Worm (Caenorhabditis elegans): Measurements from ENCODE around the gene crp-1.

- no peak for TF ChIP-seq ama-1 (optimal IDR thresholded peaks at IDR 0.05)
- no peak for TF ChIP-seq flt-1 (GFP tag; IDR thresholded peaks at IDR 0.05)
- TF ChIP-seq F13C5.2 (tag; optimal IDR thresholded peaks at IDR 0.05): no peak
- TF ChIP-seq tbx-11 (GFP tag; IDR thresholded peaks at IDR 0.05): no peak
- TF ChIP-seq pes-1 (GFP tag; IDR thresholded peaks at IDR 0.05): no peak
- no peak for TF ChIP-seq ceh-36 (tag; optimal IDR thresholded peaks at IDR 0.05)
- no peak for TF ChIP-seq scrt-1 (GFP tag; IDR thresholded peaks at IDR 0.05)
Measured at ce11 chrV:10475421-10475820, 2.9 kb upstream of the crp-1 start.

Measured in whole organism, early embryonic.